Fruit fly (Drosophila melanogaster) whole organism, embryonic: ENCODE results near the gene CG33124.

ENCODE experiments used
- B-H1 ChIP-seq: fragments of 200-800 bp; sonication (Bioruptor generic); IDR thresholded peaks from 3 replicates; pipeline ENCODE4 v1.3.6; 2022; ENCODE audit warnings: missing biosample characterization, missing genetic modification characterization
- B-H2 ChIP-seq: fragments of 200-800 bp; sonication (Bioruptor generic); optimal IDR thresholded peaks from 2 replicates; lab custom pipeline; 2018; ENCODE audit warnings: missing biosample characterization, mild to moderate bottlenecking, missing genetic modification characterization
- Blimp-1 ChIP-seq: fragments of 200-800 bp; sonication (Bioruptor generic); optimal IDR thresholded peaks from 3 replicates; lab custom pipeline; 2018; ENCODE audit warnings: missing biosample characterization, missing genetic modification characterization, mild to moderate bottlenecking, moderate library complexity, missing genetic modification reagents
- C15 ChIP-seq: fragments of 200-800 bp; sonication (Bioruptor generic); IDR thresholded peaks from 3 replicates; pipeline ENCODE4 v1.3.6; 2022; ENCODE audit warnings: missing biosample characterization, missing genetic modification characterization
- CG10431 ChIP-seq: fragments of 200-800 bp; sonication (Bioruptor generic); optimal IDR thresholded peaks from 3 replicates; lab custom pipeline; 2018; ENCODE audit warnings: missing biosample characterization, mild to moderate bottlenecking, missing genetic modification characterization
- CG11247 ChIP-seq: fragments of 200-800 bp; sonication (Bioruptor generic); IDR thresholded peaks from 2 replicates; pipeline ENCODE4 v1.3.6; 2022; ENCODE audit warnings: missing biosample characterization, missing genetic modification characterization
- CG11398 ChIP-seq: fragments of 200-800 bp; sonication (Bioruptor generic); optimal IDR thresholded peaks from 2 replicates; lab custom pipeline; 2016; ENCODE audit warnings: missing biosample characterization, missing genetic modification characterization
- CG13123 ChIP-seq: fragments of 200-800 bp; sonication (Bioruptor generic); optimal IDR thresholded peaks from 2 replicates; lab custom pipeline; 2016; ENCODE audit warnings: missing biosample characterization, missing genetic modification characterization
- CG13287 ChIP-seq: fragments of 200-800 bp; sonication (Bioruptor generic); IDR thresholded peaks from 2 replicates; pipeline ENCODE4 v1.3.6; 2022; ENCODE audit warnings: missing biosample characterization, missing genetic modification characterization; ENCODE audit not compliant: partially characterized antibody
- CG15514 ChIP-seq: fragments of 200-800 bp; sonication (Bioruptor generic); optimal IDR thresholded peaks from 3 replicates; lab custom pipeline; 2017; ENCODE audit warnings: missing biosample characterization, missing genetic modification characterization, mild to moderate bottlenecking, moderate library complexity, missing genetic modification reagents
- CG15601 ChIP-seq: fragments of 200-800 bp; sonication (Bioruptor generic); optimal IDR thresholded peaks from 3 replicates; lab custom pipeline; 2019; ENCODE audit warnings: missing biosample characterization, mild to moderate bottlenecking, missing genetic modification characterization, moderate library complexity
- CG1792 ChIP-seq: fragments of 200-800 bp; sonication (Bioruptor generic); optimal IDR thresholded peaks from 2 replicates; lab custom pipeline; 2016; ENCODE audit warnings: missing biosample characterization, missing genetic modification characterization
- CG18619 ChIP-seq: fragments of 200-800 bp; sonication (Bioruptor generic); optimal IDR thresholded peaks from 3 replicates; lab custom pipeline; 2017; ENCODE audit warnings: missing biosample characterization, mild to moderate bottlenecking, missing genetic modification characterization
- CG2129 ChIP-seq: fragments of 200-800 bp; sonication (Bioruptor generic); IDR thresholded peaks from 2 replicates; pipeline ENCODE4 v1.3.6; 2022; ENCODE audit warnings: missing biosample characterization, missing genetic modification characterization; ENCODE audit not compliant: partially characterized antibody
- CG31224 ChIP-seq: fragments of 200-800 bp; sonication (Bioruptor generic); IDR thresholded peaks from 2 replicates; pipeline ENCODE4 v1.3.6; 2022; ENCODE audit warnings: missing biosample characterization, missing genetic modification characterization
- CG31388 ChIP-seq: fragments of 200-800 bp; sonication (Bioruptor generic); optimal IDR thresholded peaks from 2 replicates; lab custom pipeline; 2016; ENCODE audit warnings: missing biosample characterization, missing genetic modification characterization
- CG7271 ChIP-seq: fragments of 200-800 bp; sonication (Bioruptor generic); optimal IDR thresholded peaks from 2 replicates; lab custom pipeline; 2018; ENCODE audit warnings: missing biosample characterization, mild to moderate bottlenecking, missing genetic modification characterization, moderate library complexity
- CHES-1-like ChIP-seq: fragments of 200-800 bp; sonication (Bioruptor generic); optimal IDR thresholded peaks from 2 replicates; lab custom pipeline; 2016; ENCODE audit warnings: missing biosample characterization, missing genetic modification characterization
- Camta ChIP-seq: fragments of 200-800 bp; sonication (Bioruptor generic); optimal IDR thresholded peaks from 2 replicates; lab custom pipeline; 2016; ENCODE audit warnings: missing biosample characterization, missing genetic modification characterization
- CoRest ChIP-seq: fragments of 200-800 bp; sonication (Bioruptor generic); optimal IDR thresholded peaks from 3 replicates; lab custom pipeline; 2018; ENCODE audit warnings: missing biosample characterization, mild to moderate bottlenecking, missing genetic modification characterization, moderate library complexity
- Doc2 ChIP-seq: fragments of 200-800 bp; sonication (Bioruptor generic); IDR thresholded peaks from 2 replicates; pipeline ENCODE4 v1.3.6; 2022; ENCODE audit warnings: missing biosample characterization, missing genetic modification characterization
- Drgx ChIP-seq: fragments of 200-800 bp; sonication (Bioruptor generic); IDR thresholded peaks from 2 replicates; pipeline ENCODE4 v1.3.6; 2022; ENCODE audit warnings: missing biosample characterization, missing genetic modification characterization
- H15 ChIP-seq: fragments of 200-800 bp; sonication (Bioruptor generic); IDR thresholded peaks from 3 replicates; pipeline ENCODE4 v1.3.6; 2022; ENCODE audit warnings: missing biosample characterization, missing genetic modification characterization
- Hr39 ChIP-seq: fragments of >200 bp; optimal IDR thresholded peaks from 2 replicates; lab custom pipeline; 2017
- Neu2 ChIP-seq: fragments of 200-800 bp; sonication (Bioruptor generic); optimal IDR thresholded peaks from 3 replicates; lab custom pipeline; 2016; ENCODE audit warnings: missing biosample characterization, missing genetic modification characterization, borderline replicate concordance
- PHDP ChIP-seq: fragments of 200-800 bp; sonication (Bioruptor generic); optimal IDR thresholded peaks from 3 replicates; lab custom pipeline; 2018; ENCODE audit warnings: missing biosample characterization, mild to moderate bottlenecking, missing genetic modification characterization, moderate library complexity
- Sox102F ChIP-seq: fragments of 200-800 bp; sonication (Bioruptor generic); optimal IDR thresholded peaks from 2 replicates; lab custom pipeline; 2018; ENCODE audit warnings: missing biosample characterization, mild to moderate bottlenecking, missing genetic modification characterization, moderate library complexity
- Sry-β ChIP-seq: fragments of 200-800 bp; sonication (Bioruptor generic); optimal IDR thresholded peaks from 2 replicates; lab custom pipeline; 2018; ENCODE audit warnings: missing biosample characterization, mild to moderate bottlenecking, missing genetic modification characterization, moderate library complexity
- ase ChIP-seq: fragments of 200-800 bp; sonication (Bioruptor generic); IDR thresholded peaks from 3 replicates; pipeline ENCODE4 v1.3.6; 2022; ENCODE audit warnings: missing biosample characterization, missing genetic modification characterization
- bowl ChIP-seq: fragments of 200-800 bp; sonication (Bioruptor generic); IDR thresholded peaks from 2 replicates; pipeline ENCODE4 v1.3.6; 2022; ENCODE audit warnings: missing biosample characterization, missing genetic modification characterization
- cad ChIP-seq: fragments of >200 bp; optimal IDR thresholded peaks from 2 replicates; lab custom pipeline; 2017; ENCODE audit warnings: missing biosample characterization, missing genetic modification characterization
- cg ChIP-seq: fragments of 200-800 bp; sonication (Bioruptor generic); optimal IDR thresholded peaks from 3 replicates; lab custom pipeline; 2019; ENCODE audit warnings: missing biosample characterization, mild to moderate bottlenecking, missing genetic modification characterization, moderate library complexity
- crc ChIP-seq: fragments of 200-800 bp; sonication (Bioruptor generic); optimal IDR thresholded peaks from 2 replicates; lab custom pipeline; 2016; ENCODE audit warnings: missing biosample characterization, missing genetic modification characterization
- crol ChIP-seq: fragments of 200-800 bp; sonication (Bioruptor generic); IDR thresholded peaks from 2 replicates; pipeline ENCODE4 v1.3.6; 2022; ENCODE audit warnings: missing biosample characterization, missing genetic modification characterization
- en ChIP-seq: fragments of 200-800 bp; sonication (Bioruptor generic); optimal IDR thresholded peaks from 2 replicates; lab custom pipeline; 2016; ENCODE audit warnings: missing biosample characterization, missing genetic modification characterization
- eve ChIP-seq, 2 experiments: fragments of >200 bp; optimal IDR thresholded peaks; 2 replicates each; lab custom pipeline; 2017; ENCODE audit warnings: missing biosample characterization in 2 of 2, missing genetic modification characterization in 2 of 2
- fru ChIP-seq: fragments of >200 bp; optimal IDR thresholded peaks from 2 replicates; lab custom pipeline; 2017
- grn ChIP-seq: fragments of 200-800 bp; sonication (Bioruptor generic); optimal IDR thresholded peaks from 3 replicates; lab custom pipeline; 2017; ENCODE audit warnings: missing biosample characterization, missing genetic modification characterization
- inv ChIP-seq: fragments of 200-800 bp; sonication (Bioruptor generic); IDR thresholded peaks from 2 replicates; pipeline ENCODE4 v1.3.6; 2022; ENCODE audit warnings: missing biosample characterization, missing genetic modification characterization; ENCODE audit not compliant: partially characterized antibody
- kni ChIP-seq: fragments of 200-800 bp; sonication (Bioruptor generic); optimal IDR thresholded peaks from 3 replicates; lab custom pipeline; 2017; ENCODE audit warnings: mild to moderate bottlenecking, missing biosample characterization, missing genetic modification reagents, missing genetic modification characterization
- luna ChIP-seq: fragments of 200-800 bp; sonication (Bioruptor generic); optimal IDR thresholded peaks from 2 replicates; lab custom pipeline; 2016; ENCODE audit warnings: missing biosample characterization, missing genetic modification characterization
- nerfin-1 ChIP-seq: fragments of 200-800 bp; sonication (Bioruptor generic); optimal IDR thresholded peaks from 3 replicates; lab custom pipeline; 2019; ENCODE audit warnings: missing biosample characterization, mild to moderate bottlenecking, missing genetic modification characterization, moderate library complexity
- otp ChIP-seq: fragments of 200-800 bp; sonication (Bioruptor generic); IDR thresholded peaks from 3 replicates; pipeline ENCODE4, ENCODE4 v1.3.6; 2022; ENCODE audit warnings: missing biosample characterization, missing genetic modification characterization
- ranshi ChIP-seq: fragments of 200-800 bp; sonication (Bioruptor generic); IDR thresholded peaks from 2 replicates; pipeline ENCODE4 v1.3.6; 2022; ENCODE audit warnings: missing biosample characterization, missing genetic modification characterization
- repo ChIP-seq: fragments of 200-800 bp; sonication (Bioruptor generic); optimal IDR thresholded peaks from 2 replicates; lab custom pipeline; 2016; ENCODE audit warnings: missing biosample characterization, missing genetic modification characterization
- row ChIP-seq: fragments of 200-800 bp; sonication (Bioruptor generic); IDR thresholded peaks from 3 replicates; pipeline ENCODE4 v1.3.6; 2022; ENCODE audit warnings: missing biosample characterization, missing genetic modification characterization
- shn ChIP-seq: fragments of 200-800 bp; sonication (Bioruptor generic); optimal IDR thresholded peaks from 3 replicates; lab custom pipeline; 2016; ENCODE audit warnings: missing biosample characterization, missing genetic modification characterization
- sug ChIP-seq: fragments of 200-800 bp; optimal IDR thresholded peaks from 2 replicates; lab custom pipeline; 2019; ENCODE audit warnings: missing biosample characterization, mild to moderate bottlenecking, missing genetic modification characterization, moderate library complexity
- z ChIP-seq: fragments of 200-800 bp; sonication (Bioruptor generic); IDR thresholded peaks from 3 replicates; pipeline ENCODE4 v1.3.6; 2022; ENCODE audit warnings: missing biosample characterization, missing genetic modification characterization
- zfh2 ChIP-seq: fragments of 200-800 bp; sonication (Bioruptor generic); optimal IDR thresholded peaks from 2 replicates; lab custom pipeline; 2016; ENCODE audit warnings: missing biosample characterization, missing genetic modification characterization

Gene CG33124

dm6 chr2L:2202853-2203717 lies 5.8 kb downstream of the CG33124 start (continued):
- TF ChIP-seq ranshi (GFP tag; lab: Robert Waterston, UW), result peak; percentile 27; the same call in 1 of the 2 replicates
- peak; percentile 38; the same call in 1 of the 3 replicates for TF ChIP-seq otp (GFP tag; lab: Robert Waterston, UW)
- no peak for TF ChIP-seq CHES-1-like
- no peak for TF ChIP-seq CG2129 (GFP tag; lab: Robert Waterston, UW)
- TF ChIP-seq z (GFP tag; lab: Robert Waterston, UW), result peak; percentile 75
- no peak for TF ChIP-seq Hr39 (lab: Kevin White, UChicago)
- peak; percentile 100 for TF ChIP-seq crol (GFP tag; lab: Robert Waterston, UW)
- TF ChIP-seq Drgx (GFP tag; lab: Robert Waterston, UW), result peak; percentile 69
- peak; percentile 87 for TF ChIP-seq Blimp-1
- TF ChIP-seq CG13287 (GFP tag; lab: Robert Waterston, UW), result peak; percentile 66
- no peak for TF ChIP-seq CG31388 (GFP tag; lab: Kevin White, UChicago)
- no peak for TF ChIP-seq PHDP (tag; lab: Kevin White, UChicago)
- TF ChIP-seq CG11247 (GFP tag; lab: Robert Waterston, UW), result no peak
- peak; percentile 84 for TF ChIP-seq kni
- no peak for TF ChIP-seq Neu2 (GFP tag; lab: Kevin White, UChicago)
- TF ChIP-seq cad, result no peak
- no peak; the same call in 2 of the 3 replicates for TF ChIP-seq B-H1 (GFP tag; lab: Robert Waterston, UW)
- no peak for TF ChIP-seq CG1792 (GFP tag; lab: Kevin White, UChicago)
- TF ChIP-seq B-H2 (GFP tag; lab: Kevin White, UChicago), result no peak
- TF ChIP-seq H15, result 0 out of 3 replicates have a peak, but pooled peaks have one; percentile 10
- no peak for TF ChIP-seq CG13123
- TF ChIP-seq CoRest (tag; lab: Kevin White, UChicago), result peak; percentile 0
- no peak for TF ChIP-seq Sry-β
- no peak for TF ChIP-seq CG10431 (GFP tag; lab: Kevin White, UChicago)
- TF ChIP-seq fru, result no peak
- TF ChIP-seq repo (GFP tag; lab: Kevin White, UChicago), result no peak
- TF ChIP-seq Doc2 (GFP tag; lab: Robert Waterston, UW), result no peak
- TF ChIP-seq ase, result no peak
- TF ChIP-seq sug, result peak; percentile 34
- TF ChIP-seq nerfin-1 (tag; lab: Kevin White, UChicago), result no peak
- TF ChIP-seq luna (GFP tag; lab: Kevin White, UChicago), result no peak
- no peak for TF ChIP-seq CG11398 (GFP tag; lab: Kevin White, UChicago)
- TF ChIP-seq crc (GFP tag; lab: Kevin White, UChicago), result no peak
- TF ChIP-seq CG15601 (tag; lab: Kevin White, UChicago), result peak; percentile 20
- peak; percentile 23 for TF ChIP-seq CG15514 (GFP tag; lab: Kevin White, UChicago)
- no peak for TF ChIP-seq C15 (GFP tag; lab: Robert Waterston, UW)
- TF ChIP-seq CG7271, result no peak
- TF ChIP-seq cg (GFP tag; lab: Kevin White, UChicago), result peak; percentile 90
- no peak for TF ChIP-seq CG18619 (GFP tag; lab: Kevin White, UChicago)
- no peak for TF ChIP-seq shn (GFP tag; lab: Kevin White, UChicago)
- TF ChIP-seq row (GFP tag; lab: Robert Waterston, UW), result peak; percentile 44; the same call in 1 of the 3 replicates
- TF ChIP-seq Camta (GFP tag; lab: Kevin White, UChicago), result no peak
- no peak for TF ChIP-seq eve (GFP tag; optimal IDR thresholded peaks at IDR 0.05; lab: Kevin White, UChicago)
- TF ChIP-seq inv, result no peak
- no peak for TF ChIP-seq grn (GFP tag; lab: Kevin White, UChicago)
- TF ChIP-seq bowl, result peak; percentile 53; the same call in 1 of the 2 replicates
- peak; percentile 97 for TF ChIP-seq CG31224
- no peak for TF ChIP-seq en (GFP tag; lab: Kevin White, UChicago)
- TF ChIP-seq zfh2 (GFP tag; lab: Kevin White, UChicago), result no peak
- TF ChIP-seq Sox102F (GFP tag; lab: Kevin White, UChicago), result no peak
